Worm (Caenorhabditis elegans) whole organism, young adult: ENCODE results near the gene ZK1248.5.
"Not testable (repeated sequence)": the region's sequence is repeated elsewhere in the genome, so short reads cannot be mapped to it uniquely, and the experiment has no call there.

Experiments
- B0035.1 ChIP-seq: sonication (generic microtip); optimal IDR thresholded peaks from 2 replicates; lab custom pipeline; 2016; ENCODE audit warnings: missing genetic modification characterization, mild to moderate bottlenecking, missing compliant biosample characterization, missing genotype, missing genetic modification reagents
- B0261.1 ChIP-seq: sonication (generic microtip); optimal IDR thresholded peaks from 2 replicates; lab custom pipeline; 2016; ENCODE audit warnings: mild to moderate bottlenecking, missing genetic modification characterization, moderate library complexity, missing compliant biosample characterization
- C17E4.6 ChIP-seq: fragments of 200-800 bp; sonication (Bioruptor generic); IDR thresholded peaks from 2 replicates; pipeline ENCODE4 v1.3.6; 2022; ENCODE audit warnings: missing genetic modification reagents, missing genetic modification characterization, missing compliant biosample characterization
- F22D6.2 ChIP-seq: sonication (generic microtip); optimal IDR thresholded peaks from 2 replicates; lab custom pipeline; 2016; ENCODE audit warnings: mild to moderate bottlenecking, missing genetic modification characterization, missing compliant biosample characterization
- F23B12.7 ChIP-seq: sonication (generic microtip); optimal IDR thresholded peaks from 2 replicates; lab custom pipeline; 2017; ENCODE audit warnings: missing genetic modification characterization, mild to moderate bottlenecking, missing compliant biosample characterization, antibody characterized with exemption, moderate library complexity; ENCODE audit not compliant: insufficient read depth
- F55B11.4 ChIP-seq: sonication (generic microtip); optimal IDR thresholded peaks from 2 replicates; lab custom pipeline; 2016; ENCODE audit warnings: missing compliant biosample characterization, missing genetic modification characterization, borderline replicate concordance; ENCODE audit not compliant: insufficient read depth
- K11D2.4 ChIP-seq: fragments of 200-800 bp; sonication (Bioruptor generic); IDR thresholded peaks from 2 replicates; pipeline ENCODE4 v1.3.6; 2022; ENCODE audit warnings: missing genetic modification reagents, missing genetic modification characterization, missing compliant biosample characterization
- K12H6.12 ChIP-seq: fragments of 200-800 bp; sonication (Bioruptor generic); optimal IDR thresholded peaks from 2 replicates; lab custom pipeline; 2018; ENCODE audit warnings: mild to moderate bottlenecking, missing genetic modification characterization, missing compliant biosample characterization
- Y53G8AR.9 ChIP-seq: fragments of 200-800 bp; sonication (Bioruptor generic); conservative IDR thresholded peaks from 2 replicates; pipeline ENCODE4 v1.3.6; 2022; ENCODE audit warnings: missing genetic modification reagents, missing genetic modification characterization, missing compliant biosample characterization
- Y95B8A.8 ChIP-seq: fragments of 200-800 bp; sonication (Bioruptor generic); IDR thresholded peaks from 2 replicates; pipeline ENCODE4 v1.3.6; 2022; ENCODE audit warnings: missing genetic modification reagents, missing genetic modification characterization, missing compliant biosample characterization
- akir-1 ChIP-seq: fragments of 200-800 bp; sonication (Bioruptor generic); optimal IDR thresholded peaks from 2 replicates; lab custom pipeline; 2018; ENCODE audit warnings: mild to moderate bottlenecking, missing genetic modification characterization, moderate library complexity, missing compliant biosample characterization
- ama-1 ChIP-seq, 3 experiments: fragments of 150-350 bp in 1 of 3; sonication (generic microtip) in 2 of 3; optimal IDR thresholded peaks; 2 replicates each; lab custom pipeline; 2014 to 2018; ENCODE audit warnings: missing biosample characterization in 2 of 3, missing genetic modification characterization in 2 of 3, missing genetic modification reagents in 2 of 3
- attf-3 ChIP-seq: fragments of 200-800 bp; sonication (Bioruptor generic); conservative IDR thresholded peaks from 2 replicates; pipeline ENCODE4 v1.3.6; 2022; ENCODE audit warnings: missing genetic modification reagents, missing genetic modification characterization, missing compliant biosample characterization
- attf-6 ChIP-seq: fragments of 200-800 bp; sonication (Bioruptor generic); IDR thresholded peaks from 2 replicates; pipeline ENCODE4 v1.3.6; 2022; ENCODE audit warnings: missing genetic modification reagents, missing genetic modification characterization, missing compliant biosample characterization
- bed-1 ChIP-seq: fragments of 200-800 bp; sonication (Bioruptor generic); IDR thresholded peaks from 2 replicates; pipeline ENCODE4 v1.3.6; 2022; ENCODE audit warnings: missing genetic modification reagents, missing genetic modification characterization, missing compliant biosample characterization
- cebp-2 ChIP-seq: fragments of 200-800 bp; sonication (Bioruptor generic); IDR thresholded peaks from 2 replicates; pipeline ENCODE4 v1.3.6; 2022; ENCODE audit warnings: missing genetic modification characterization, missing compliant biosample characterization
- ceh-27 ChIP-seq: fragments of 200-800 bp; sonication (Bioruptor generic); optimal IDR thresholded peaks from 2 replicates; lab custom pipeline; 2018; ENCODE audit warnings: mild to moderate bottlenecking, missing genetic modification characterization, moderate library complexity, missing compliant biosample characterization
- chd-7 ChIP-seq: sonication (generic microtip); optimal IDR thresholded peaks from 2 replicates; lab custom pipeline; 2016; ENCODE audit warnings: mild to moderate bottlenecking, missing genetic modification characterization, moderate library complexity, missing compliant biosample characterization
- dox-1 ChIP-seq: fragments of 200-800 bp; sonication (Bioruptor generic); IDR thresholded peaks from 2 replicates; pipeline ENCODE4 v1.3.6; 2022; ENCODE audit warnings: missing genetic modification reagents, missing genetic modification characterization, missing compliant biosample characterization
- egl-18 ChIP-seq: fragments of 200-800 bp; sonication (Bioruptor generic); IDR thresholded peaks from 2 replicates; pipeline ENCODE4 v1.3.6; 2022; ENCODE audit warnings: missing genetic modification reagents, missing genetic modification characterization, missing compliant biosample characterization
- egl-44 ChIP-seq: fragments of 200-800 bp; sonication (Bioruptor generic); IDR thresholded peaks from 2 replicates; pipeline ENCODE4 v1.3.6; 2022; ENCODE audit warnings: missing genetic modification reagents, missing genetic modification characterization, missing compliant biosample characterization
- him-1 ChIP-seq: sonication (generic microtip); optimal IDR thresholded peaks from 2 replicates; lab custom pipeline; 2016; ENCODE audit warnings: missing genotype, missing genetic modification reagents, missing genetic modification characterization, missing compliant biosample characterization
- hmg-1.2 ChIP-seq: fragments of 200-800 bp; sonication (Bioruptor generic); IDR thresholded peaks from 2 replicates; pipeline ENCODE4 v1.3.6; 2022; ENCODE audit warnings: missing genetic modification reagents, missing genetic modification characterization, missing compliant biosample characterization
- madf-3 ChIP-seq: fragments of 200-800 bp; sonication (Bioruptor generic); IDR thresholded peaks from 2 replicates; pipeline ENCODE4 v1.3.6; 2022; ENCODE audit warnings: missing genetic modification reagents, missing genetic modification characterization, missing compliant biosample characterization
- mcd-1 ChIP-seq: fragments of 200-800 bp; sonication (Bioruptor generic); IDR thresholded peaks from 2 replicates; pipeline ENCODE4 v1.3.6; 2022; ENCODE audit warnings: missing genetic modification reagents, missing genetic modification characterization, missing compliant biosample characterization
- mel-28 ChIP-seq: sonication (generic microtip); optimal IDR thresholded peaks from 2 replicates; lab custom pipeline; 2016; ENCODE audit warnings: borderline replicate concordance, mild to moderate bottlenecking, missing genetic modification characterization, missing compliant biosample characterization
- nfya-1 ChIP-seq: sonication (generic microtip); optimal IDR thresholded peaks from 2 replicates; lab custom pipeline; 2017; ENCODE audit warnings: antibody characterized with exemption, missing compliant biosample characterization, missing genetic modification characterization, borderline replicate concordance; ENCODE audit not compliant: insufficient read depth
- nfyb-1 ChIP-seq: fragments of 200-800 bp; sonication (Bioruptor generic); IDR thresholded peaks from 2 replicates; pipeline ENCODE4 v1.3.6; 2022; ENCODE audit warnings: missing genetic modification reagents, missing genetic modification characterization, missing compliant biosample characterization
- nhr-27 ChIP-seq: fragments of 200-800 bp; sonication (Bioruptor generic); optimal IDR thresholded peaks from 2 replicates; lab custom pipeline; 2018; ENCODE audit warnings: mild to moderate bottlenecking, missing genetic modification characterization, moderate library complexity, missing compliant biosample characterization
- nhr-80 ChIP-seq: sonication (generic microtip); optimal IDR thresholded peaks from 2 replicates; lab custom pipeline; 2016; ENCODE audit warnings: missing genetic modification characterization, missing compliant biosample characterization
- somi-1 ChIP-seq: fragments of 200-800 bp; sonication (Bioruptor generic); optimal IDR thresholded peaks from 2 replicates; lab custom pipeline; 2018; ENCODE audit warnings: mild to moderate bottlenecking, missing genetic modification characterization, missing compliant biosample characterization
- sptf-2 ChIP-seq: fragments of 200-800 bp; sonication (Bioruptor generic); optimal IDR thresholded peaks from 2 replicates; lab custom pipeline; 2018; ENCODE audit warnings: mild to moderate bottlenecking, missing genetic modification characterization, missing compliant biosample characterization
- ztf-26 ChIP-seq: sonication (generic microtip); optimal IDR thresholded peaks from 2 replicates; lab custom pipeline; 2017; ENCODE audit warnings: missing genetic modification characterization, missing compliant biosample characterization

Gene ZK1248.5

DNA sequence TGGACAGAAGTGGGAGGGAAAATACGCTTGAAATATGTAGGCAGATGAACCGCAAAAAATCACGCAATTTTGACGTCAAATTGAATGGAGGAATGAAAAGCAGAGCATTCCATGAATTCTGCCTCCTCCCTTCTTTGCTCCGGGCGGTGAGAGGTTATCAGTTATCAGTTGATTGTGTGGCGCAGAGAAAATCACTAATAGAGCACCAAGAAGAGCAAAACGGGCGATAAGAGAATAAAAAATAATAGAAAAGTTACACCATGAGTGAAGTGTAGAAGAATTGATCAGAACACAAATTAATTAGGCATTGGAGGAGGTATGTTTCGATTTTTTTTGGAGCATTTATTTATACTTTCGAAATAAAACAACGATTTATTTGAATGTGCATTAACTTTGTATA is 3.8 kb upstream of the ZK1248.5 start:
- TF ChIP-seq egl-44 (GFP tag; lab: Robert Waterston, UW): no peak
- TF ChIP-seq nfyb-1 (GFP tag; lab: Robert Waterston, UW): 0 out of 2 replicates have a peak, but pooled peaks have one; percentile 13
- peak; percentile 92 for TF ChIP-seq nhr-80 (tag; lab: Kevin White, UChicago)
- TF ChIP-seq dox-1 (GFP tag; lab: Robert Waterston, UW): peak; percentile 33; the same call in 1 of the 2 replicates

DNA sequence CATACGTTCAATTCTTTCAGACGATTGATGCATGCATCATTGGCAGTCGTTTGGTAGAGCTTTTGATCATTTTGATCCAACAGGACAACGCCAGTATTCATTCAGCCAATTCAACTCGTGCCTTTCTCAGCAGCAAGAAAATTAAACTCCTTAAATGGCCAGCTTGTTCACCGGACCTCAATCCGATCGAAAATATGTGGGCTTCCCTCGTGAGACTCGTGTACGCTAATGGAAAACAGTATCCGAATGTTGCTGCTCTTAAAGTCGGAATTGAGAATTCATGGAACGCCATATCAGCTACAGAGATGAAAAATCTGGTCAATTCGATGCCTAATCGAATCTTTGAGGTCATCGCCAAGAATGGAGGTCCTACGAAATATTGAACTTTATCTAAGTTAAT is 5.1 kb downstream of the ZK1248.5 start, which contains the start of gene wago-5:
wago-5 (minus strand) TSS at position 101 of the 400 bp plus-strand sequence.
- TF ChIP-seq nhr-27 (tag; lab: Kevin White, UChicago); ama-1 (optimal IDR thresholded peaks at IDR 0.05; lab: Kevin White, UChicago); ama-1 (GFP tag; optimal IDR thresholded peaks at IDR 0.05; lab: Kevin White, UChicago); attf-6 (GFP tag; lab: Robert Waterston, UW): not testable (repeated sequence)

DNA sequence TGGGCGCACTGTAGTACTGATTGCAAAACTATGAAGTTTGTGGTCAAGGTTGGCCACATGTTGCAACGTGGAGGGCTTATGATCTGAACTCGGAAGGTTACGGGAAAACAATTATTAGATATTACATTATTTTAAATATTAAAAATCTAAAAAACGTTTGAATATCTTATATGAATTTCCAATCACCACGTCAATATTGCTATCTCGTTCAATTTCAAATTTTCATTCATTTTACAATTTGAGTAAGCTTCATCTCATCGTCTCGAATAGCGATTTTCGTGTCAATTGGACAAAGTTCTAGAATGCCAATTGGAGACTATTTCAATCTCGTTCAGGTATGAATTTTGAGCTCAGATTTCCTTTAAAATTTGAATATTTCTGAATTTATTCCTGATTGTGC is 6.0 kb downstream of the ZK1248.5 start, which contains the start of gene ZK1248.20:
ZK1248.20 (plus strand) TSS at position 301 of the 400 bp plus-strand sequence.
- no peak for TF ChIP-seq F23B12.7 (tag; lab: Kevin White, UChicago)
- no peak for TF ChIP-seq hmg-1.2 (GFP tag; lab: Robert Waterston, UW)
- no peak for TF ChIP-seq C17E4.6
- no peak for TF ChIP-seq egl-18
- no peak for TF ChIP-seq akir-1 (GFP tag; lab: Kevin White, UChicago)
- TF ChIP-seq F55B11.4: no peak
- no peak for TF ChIP-seq ztf-26 (tag; lab: Kevin White, UChicago)

DNA sequence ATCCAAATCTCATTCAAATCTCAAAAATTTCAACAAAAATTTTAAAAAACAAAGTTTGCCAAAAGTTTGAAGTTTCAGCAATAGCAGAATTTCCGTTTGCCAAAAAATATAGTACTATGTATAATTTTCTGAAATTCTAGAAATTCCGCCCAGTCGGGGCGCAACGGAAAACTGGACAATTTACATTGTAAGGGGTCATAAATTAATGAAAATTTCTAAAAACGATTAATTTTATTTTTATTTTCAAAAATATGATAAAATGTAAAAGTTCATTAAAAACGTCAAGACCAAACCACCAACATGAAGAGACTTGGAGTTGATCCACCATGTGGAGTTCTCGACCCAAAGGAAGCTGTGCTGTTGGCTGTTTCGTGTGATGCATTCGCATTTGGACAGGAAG is 8.0 kb downstream of the ZK1248.5 start, which contains the start of gene ZK1248.4:
ZK1248.4 (plus strand) TSS at position 301 of the 400 bp plus-strand sequence.
- no peak for TF ChIP-seq mel-28 (tag; lab: Kevin White, UChicago)
- no peak for TF ChIP-seq cebp-2
- TF ChIP-seq B0035.1 (tag; lab: Kevin White, UChicago): no peak
- no peak for TF ChIP-seq chd-7 (tag; lab: Kevin White, UChicago)
- TF ChIP-seq sptf-2 (GFP tag; lab: Kevin White, UChicago): no peak
- no peak for TF ChIP-seq nfya-1 (tag; lab: Kevin White, UChicago)
- no peak for TF ChIP-seq ceh-27 (GFP tag; lab: Kevin White, UChicago)
- TF ChIP-seq nfyb-1 (GFP tag; lab: Robert Waterston, UW): no peak
- no peak for TF ChIP-seq somi-1
- TF ChIP-seq F22D6.2: no peak
- TF ChIP-seq him-1 (tag; lab: Kevin White, UChicago): no peak
- TF ChIP-seq bed-1: no peak
- no peak for TF ChIP-seq K12H6.12
- TF ChIP-seq Y95B8A.8 (GFP tag; lab: Robert Waterston, UW): no peak
- no peak for TF ChIP-seq mcd-1
- TF ChIP-seq K11D2.4 (GFP tag; lab: Robert Waterston, UW): no peak
- no peak for TF ChIP-seq madf-3 (GFP tag; lab: Robert Waterston, UW)
- no peak for TF ChIP-seq Y53G8AR.9 (GFP tag; lab: Robert Waterston, UW)
- no peak for TF ChIP-seq B0261.1 (tag; lab: Kevin White, UChicago)
- TF ChIP-seq attf-3: no peak
